Fruit fly (Drosophila melanogaster) whole organism, embryonic: Measurements from ENCODE around the gene CkIIbeta.
A peak's percentile ranks its signal among the peaks of the same experiment; 100 is the strongest.

ENCODE experiments used
- B-H2 ChIP-seq: fragments of 200-800 bp; sonication (Bioruptor generic); optimal IDR thresholded peaks from 2 replicates; lab custom pipeline; 2018; ENCODE audit warnings: missing biosample characterization, mild to moderate bottlenecking, missing genetic modification characterization
- CG10147 ChIP-seq: fragments of 200-800 bp; sonication (Bioruptor generic); optimal IDR thresholded peaks from 2 replicates; lab custom pipeline; 2019; ENCODE audit warnings: missing biosample characterization, mild to moderate bottlenecking, missing genetic modification characterization, moderate library complexity
- CG13287 ChIP-seq: fragments of 200-800 bp; sonication (Bioruptor generic); IDR thresholded peaks from 2 replicates; pipeline ENCODE4 v1.3.6; 2022; ENCODE audit warnings: missing biosample characterization, missing genetic modification characterization; ENCODE audit not compliant: partially characterized antibody
- CG13775 ChIP-seq: fragments of 200-800 bp; sonication (Bioruptor generic); optimal IDR thresholded peaks from 3 replicates; lab custom pipeline; 2017; ENCODE audit warnings: missing biosample characterization, mild to moderate bottlenecking, missing genetic modification characterization
- CG13894 ChIP-seq: fragments of 200-800 bp; sonication (Bioruptor generic); optimal IDR thresholded peaks from 3 replicates; lab custom pipeline; 2018; ENCODE audit warnings: missing biosample characterization, mild to moderate bottlenecking, missing genetic modification characterization, moderate library complexity
- CG14050 ChIP-seq: fragments of 200-800 bp; sonication (Bioruptor generic); IDR thresholded peaks from 3 replicates; pipeline ENCODE4 v1.3.6; 2022; ENCODE audit warnings: missing biosample characterization, missing genetic modification characterization
- CG14710 ChIP-seq: fragments of 200-800 bp; sonication (Bioruptor generic); optimal IDR thresholded peaks from 3 replicates; lab custom pipeline; 2019; ENCODE audit warnings: missing biosample characterization, mild to moderate bottlenecking, missing genetic modification characterization, moderate library complexity
- CG14965 ChIP-seq: fragments of 200-800 bp; sonication (Bioruptor generic); optimal IDR thresholded peaks from 2 replicates; lab custom pipeline; 2016; ENCODE audit warnings: missing biosample characterization, missing genetic modification characterization, borderline replicate concordance
- CG1602 ChIP-seq: fragments of 200-800 bp; sonication (Bioruptor generic); optimal IDR thresholded peaks from 3 replicates; lab custom pipeline; 2016; ENCODE audit warnings: missing biosample characterization, missing genetic modification characterization
- CG32772 ChIP-seq: fragments of 200-800 bp; sonication (Bioruptor generic); IDR thresholded peaks from 2 replicates; pipeline ENCODE4 v1.3.6; 2022; ENCODE audit warnings: missing biosample characterization, missing genetic modification characterization
- CG34422 ChIP-seq: fragments of 200-800 bp; sonication (Bioruptor generic); IDR thresholded peaks from 3 replicates; pipeline ENCODE4 v1.3.6; 2022; ENCODE audit warnings: missing biosample characterization, missing genetic modification characterization
- CG4617 ChIP-seq: fragments of 200-800 bp; sonication (Bioruptor generic); optimal IDR thresholded peaks from 3 replicates; lab custom pipeline; 2016; ENCODE audit warnings: missing biosample characterization, missing genetic modification characterization, borderline replicate concordance
- CG4854 ChIP-seq: fragments of 200-800 bp; sonication (Bioruptor generic); optimal IDR thresholded peaks from 2 replicates; lab custom pipeline; 2016; ENCODE audit warnings: missing biosample characterization, missing genetic modification characterization, inconsistent platforms
- CG6813 ChIP-seq: fragments of 200-800 bp; sonication (Bioruptor generic); optimal IDR thresholded peaks from 2 replicates; lab custom pipeline; 2017; ENCODE audit warnings: missing biosample characterization, missing genetic modification characterization, mild to moderate bottlenecking, moderate library complexity, missing genetic modification reagents
- CG7271 ChIP-seq: fragments of 200-800 bp; sonication (Bioruptor generic); optimal IDR thresholded peaks from 2 replicates; lab custom pipeline; 2018; ENCODE audit warnings: missing biosample characterization, mild to moderate bottlenecking, missing genetic modification characterization, moderate library complexity
- Camta ChIP-seq: fragments of 200-800 bp; sonication (Bioruptor generic); optimal IDR thresholded peaks from 2 replicates; lab custom pipeline; 2016; ENCODE audit warnings: missing biosample characterization, missing genetic modification characterization
- CoRest ChIP-seq: fragments of 200-800 bp; sonication (Bioruptor generic); optimal IDR thresholded peaks from 3 replicates; lab custom pipeline; 2018; ENCODE audit warnings: missing biosample characterization, mild to moderate bottlenecking, missing genetic modification characterization, moderate library complexity
- HmgZ ChIP-seq: fragments of 200-800 bp; sonication (Bioruptor generic); optimal IDR thresholded peaks from 2 replicates; lab custom pipeline; 2018; ENCODE audit warnings: missing biosample characterization, mild to moderate bottlenecking, missing genetic modification characterization
- NC2β ChIP-seq: fragments of 200-800 bp; sonication (Bioruptor generic); optimal IDR thresholded peaks from 2 replicates; lab custom pipeline; 2016; ENCODE audit warnings: missing biosample characterization, missing genetic modification characterization
- Opbp ChIP-seq: fragments of 200-800 bp; sonication (Bioruptor generic); IDR thresholded peaks from 3 replicates; pipeline ENCODE4 v1.3.6; 2022; ENCODE audit warnings: missing biosample characterization, missing genetic modification characterization; ENCODE audit not compliant: partially characterized antibody
- Xrp1 ChIP-seq: fragments of 200-800 bp; sonication (Bioruptor generic); IDR thresholded peaks from 2 replicates; pipeline ENCODE4 v1.3.6; 2022; ENCODE audit warnings: missing biosample characterization, missing genetic modification characterization
- ab ChIP-seq: fragments of 200-800 bp; sonication (Bioruptor generic); optimal IDR thresholded peaks from 2 replicates; lab custom pipeline; 2016; ENCODE audit warnings: missing biosample characterization, missing genetic modification characterization
- abd-A ChIP-seq: fragments of 200-800 bp; sonication (Bioruptor generic); optimal IDR thresholded peaks from 3 replicates; lab custom pipeline; 2019; ENCODE audit warnings: missing biosample characterization, mild to moderate bottlenecking, missing genetic modification characterization, moderate library complexity
- al ChIP-seq: fragments of 200-800 bp; sonication (Bioruptor generic); IDR thresholded peaks from 2 replicates; pipeline ENCODE4 v1.3.6; 2022; ENCODE audit warnings: missing biosample characterization, missing genetic modification characterization
- cad ChIP-seq: fragments of >200 bp; optimal IDR thresholded peaks from 2 replicates; lab custom pipeline; 2017; ENCODE audit warnings: missing biosample characterization, missing genetic modification characterization
- chinmo ChIP-seq: fragments of 200-800 bp; sonication (Bioruptor generic); IDR thresholded peaks from 4 replicates; pipeline ENCODE4 v1.3.6; 2022; ENCODE audit warnings: missing biosample characterization, missing genetic modification characterization; ENCODE audit not compliant: partially characterized antibody
- croc ChIP-seq: fragments of 200-800 bp; sonication (Bioruptor generic); conservative IDR thresholded peaks from 3 replicates; pipeline ENCODE4 v1.3.6; 2022; ENCODE audit warnings: missing biosample characterization, missing genetic modification characterization
- emc ChIP-seq: fragments of 200-800 bp; sonication (Bioruptor generic); optimal IDR thresholded peaks from 2 replicates; lab custom pipeline; 2016; ENCODE audit warnings: missing biosample characterization, missing genetic modification characterization
- gfzf ChIP-seq: fragments of 200-800 bp; sonication (Bioruptor generic); optimal IDR thresholded peaks from 2 replicates; lab custom pipeline; 2016; ENCODE audit warnings: missing biosample characterization, mild to moderate bottlenecking, missing genetic modification characterization, moderate library complexity
- ham ChIP-seq: fragments of 200-800 bp; sonication (Bioruptor generic); IDR thresholded peaks from 2 replicates; pipeline ENCODE4 v1.3.6; 2022; ENCODE audit warnings: missing biosample characterization, missing genetic modification characterization
- kni ChIP-seq: fragments of 200-800 bp; sonication (Bioruptor generic); optimal IDR thresholded peaks from 3 replicates; lab custom pipeline; 2017; ENCODE audit warnings: mild to moderate bottlenecking, missing biosample characterization, missing genetic modification reagents, missing genetic modification characterization
- lbe ChIP-seq: fragments of 200-800 bp; sonication (Bioruptor generic); optimal IDR thresholded peaks from 2 replicates; lab custom pipeline; 2016; ENCODE audit warnings: missing biosample characterization, mild to moderate bottlenecking, missing genetic modification characterization
- lov ChIP-seq, 2 experiments: fragments of 200-800 bp in 1 of 2; fragments of >200 bp in 1 of 2; sonication (Bioruptor generic) in 1 of 2; IDR thresholded peaks in 1 of 2; optimal IDR thresholded peaks in 1 of 2; 2 replicates in 1 of 2; 3 replicates in 1 of 2; pipeline versions ENCODE4 v1.3.6 to Lab custom; 2017 to 2022; ENCODE audit warnings: missing biosample characterization in 1 of 2, missing genetic modification characterization in 1 of 2
- peb ChIP-seq: fragments of 200-800 bp; sonication (Bioruptor generic); IDR thresholded peaks from 2 replicates; pipeline ENCODE4 v1.3.6; 2022; ENCODE audit warnings: missing biosample characterization, missing genetic modification characterization
- psq ChIP-seq: fragments of 200-800 bp; sonication (Bioruptor generic); optimal IDR thresholded peaks from 2 replicates; lab custom pipeline; 2017; ENCODE audit warnings: missing biosample characterization, missing genetic modification characterization
- row ChIP-seq: fragments of 200-800 bp; sonication (Bioruptor generic); IDR thresholded peaks from 3 replicates; pipeline ENCODE4 v1.3.6; 2022; ENCODE audit warnings: missing biosample characterization, missing genetic modification characterization
- sens ChIP-seq: fragments of 200-800 bp; sonication (Bioruptor generic); peaks from one replicate; lab custom pipeline; 2016; ENCODE audit warnings: missing biosample characterization, missing genetic modification characterization
- seq ChIP-seq: fragments of 200-800 bp; sonication (Bioruptor generic); IDR thresholded peaks from 2 replicates; pipeline ENCODE4 v1.3.6; 2022; ENCODE audit warnings: missing biosample characterization, missing genetic modification characterization
- sob ChIP-seq: fragments of 200-800 bp; sonication (Bioruptor generic); IDR thresholded peaks from 2 replicates; pipeline ENCODE4 v1.3.6; 2022; ENCODE audit warnings: missing biosample characterization, missing genetic modification characterization
- sr ChIP-seq: fragments of 200-800 bp; sonication (Bioruptor generic); IDR thresholded peaks from 3 replicates; pipeline ENCODE4 v1.3.6; 2022; ENCODE audit warnings: missing biosample characterization, missing genetic modification characterization
- tap ChIP-seq: fragments of 200-800 bp; optimal IDR thresholded peaks from 3 replicates; lab custom pipeline; 2019; ENCODE audit warnings: missing biosample characterization, mild to moderate bottlenecking, missing genetic modification characterization, moderate library complexity
- tin ChIP-seq: fragments of 200-800 bp; sonication (Bioruptor generic); optimal IDR thresholded peaks from 3 replicates; lab custom pipeline; 2016; ENCODE audit warnings: missing biosample characterization, missing genetic modification characterization
- vvl ChIP-seq: fragments of 200-800 bp; sonication (Bioruptor generic); IDR thresholded peaks from 2 replicates; pipeline ENCODE4 v1.3.6; 2022; ENCODE audit warnings: missing biosample characterization, missing genetic modification characterization
- zen2 ChIP-seq: fragments of 200-800 bp; sonication (Bioruptor generic); IDR thresholded peaks from 3 replicates; pipeline ENCODE4 v1.3.6; 2022; ENCODE audit warnings: missing biosample characterization, missing genetic modification characterization; ENCODE audit not compliant: partially characterized antibody

CkIIbeta gene

DNA sequence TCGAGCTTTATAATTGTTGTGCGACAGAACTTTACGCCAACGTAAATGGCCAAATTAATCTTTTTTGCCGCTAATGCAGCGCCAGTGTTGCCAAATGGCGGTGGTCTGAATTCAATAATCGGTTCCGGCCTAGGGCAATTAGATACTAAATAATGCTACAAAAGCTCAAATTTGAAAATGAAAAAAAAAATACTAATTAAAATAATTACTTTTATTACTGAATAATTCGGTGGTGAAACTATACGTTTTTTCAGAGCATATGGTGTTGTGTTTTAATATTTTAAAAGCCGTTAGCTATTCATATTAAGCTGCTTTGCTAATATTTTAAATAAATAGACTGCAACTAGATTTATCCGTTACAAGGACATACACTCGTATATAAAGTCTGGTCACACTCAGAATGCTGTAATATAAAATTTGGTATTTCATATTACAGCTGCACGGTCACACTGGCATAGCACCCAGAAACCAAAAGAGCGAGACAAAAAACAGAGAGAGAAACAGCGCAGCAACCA lies 24.2 kb downstream of the CkIIbeta start, which contains the start of the genes CG1578 and rudhira (continued):
- TF ChIP-seq sens (GFP tag; lab: Kevin White, UChicago): peak; percentile 40
- no peak for TF ChIP-seq tin
- no peak for TF ChIP-seq lbe (GFP tag; lab: Kevin White, UChicago)
- no peak for TF ChIP-seq CG14050 (GFP tag; lab: Robert Waterston, UW)
- no peak for TF ChIP-seq CG13894 (tag; lab: Kevin White, UChicago)
- no peak for TF ChIP-seq kni (GFP tag; lab: Kevin White, UChicago)
- TF ChIP-seq gfzf (GFP tag; lab: Kevin White, UChicago): peak; percentile 73
- TF ChIP-seq CoRest: peak; percentile 64
- TF ChIP-seq seq: no peak
- TF ChIP-seq lov (optimal IDR thresholded peaks at IDR 0.05; lab: Kevin White, UChicago): no peak
- TF ChIP-seq lov (GFP tag; IDR thresholded peaks at IDR 0.05; lab: Robert Waterston, UW): no peak
- TF ChIP-seq abd-A (tag; lab: Kevin White, UChicago): peak; percentile 71
- no peak for TF ChIP-seq al (GFP tag; lab: Robert Waterston, UW)
- TF ChIP-seq CG10147: no peak
- no peak for TF ChIP-seq CG14965 (GFP tag; lab: Kevin White, UChicago)
- TF ChIP-seq tap: no peak
- no peak for TF ChIP-seq CG34422 (GFP tag; lab: Robert Waterston, UW)
- TF ChIP-seq Xrp1 (GFP tag; lab: Robert Waterston, UW): no peak
- TF ChIP-seq ab: no peak
- no peak for TF ChIP-seq sob (GFP tag; lab: Robert Waterston, UW)
- no peak for TF ChIP-seq NC2β (GFP tag; lab: Kevin White, UChicago)
- TF ChIP-seq CG6813 (GFP tag; lab: Kevin White, UChicago): no peak
- no peak for TF ChIP-seq CG7271
- no peak for TF ChIP-seq CG4617 (GFP tag; lab: Kevin White, UChicago)
- TF ChIP-seq row (GFP tag; lab: Robert Waterston, UW): peak; percentile 21
- peak; percentile 8; the same call in 1 of the 2 replicates for TF ChIP-seq vvl (GFP tag; lab: Robert Waterston, UW)
- TF ChIP-seq CG1602 (GFP tag; lab: Kevin White, UChicago): no peak
- TF ChIP-seq zen2: no peak
- TF ChIP-seq peb (GFP tag; lab: Robert Waterston, UW): no peak
- peak; percentile 80 for TF ChIP-seq CG14710
- TF ChIP-seq CG13775: no peak
- TF ChIP-seq CG32772 (GFP tag; lab: Robert Waterston, UW): no peak
- TF ChIP-seq sr (GFP tag; lab: Robert Waterston, UW): peak; percentile 49; the same call in 1 of the 3 replicates
- peak; percentile 12; the same call in 1 of the 2 replicates for TF ChIP-seq CG13287 (GFP tag; lab: Robert Waterston, UW)
- TF ChIP-seq croc (GFP tag; lab: Robert Waterston, UW): no peak
- TF ChIP-seq Opbp: no peak
- no peak for TF ChIP-seq B-H2 (GFP tag; lab: Kevin White, UChicago)
- TF ChIP-seq ham (GFP tag; lab: Robert Waterston, UW): no peak
- TF ChIP-seq CG4854 (GFP tag; lab: Kevin White, UChicago): no peak
- no peak for TF ChIP-seq emc (GFP tag; lab: Kevin White, UChicago)
- no peak for TF ChIP-seq Camta (GFP tag; lab: Kevin White, UChicago)
- no peak for TF ChIP-seq chinmo (GFP tag; lab: Robert Waterston, UW)
- TF ChIP-seq cad (GFP tag; lab: Kevin White, UChicago): no peak
- TF ChIP-seq psq (GFP tag; lab: Kevin White, UChicago): peak; percentile 4
- TF ChIP-seq HmgZ (tag; lab: Kevin White, UChicago): no peak
